Fruit fly (Drosophila melanogaster): Measurements from ENCODE around the gene Tbc1d8-9.

The Tbc1d8-9 gene

dm6 chr3L:21317416-21318259 lies 25.9 kb downstream of the Tbc1d8-9 start, which contains the start of gene Pc:
Gene Pc, minus strand, starts transcription at chr3L:21318020.
- peak; percentile 70 for TF ChIP-seq tj (GFP tag; optimal IDR thresholded peaks at IDR 0.05)
- TF ChIP-seq CG12768 (GFP tag; optimal IDR thresholded peaks at IDR 0.05), result no peak
- TF ChIP-seq kay (GFP tag; ENCODE audit: borderline replicate concordance), result peak; percentile 88
- TF ChIP-seq CG7045 (GFP tag; optimal IDR thresholded peaks at IDR 0.05), result no peak
- no peak for TF ChIP-seq CG11617 (GFP tag; optimal IDR thresholded peaks at IDR 0.05)
- peak; percentile 15 for TF ChIP-seq toe (GFP tag; optimal IDR thresholded peaks at IDR 0.05)
- peak; percentile 54 for TF ChIP-seq Mnt (GFP tag; optimal IDR thresholded peaks at IDR 0.05)
- no peak for TF ChIP-seq CG5204 (GFP tag; optimal IDR thresholded peaks at IDR 0.05)
- no peak for TF ChIP-seq CG7101 (tag; optimal IDR thresholded peaks at IDR 0.05)
- TF ChIP-seq Clk (GFP tag; optimal IDR thresholded peaks at IDR 0.05), result no peak
- peak; percentile 3 for TF ChIP-seq cic (GFP tag; optimal IDR thresholded peaks at IDR 0.05)
- TF ChIP-seq CG1620 (GFP tag; optimal IDR thresholded peaks at IDR 0.05), result peak; percentile 21
- TF ChIP-seq Hr96 (GFP tag; optimal IDR thresholded peaks at IDR 0.05), result no peak
- TF ChIP-seq CG14711 (tag; optimal IDR thresholded peaks at IDR 0.05), result peak; percentile 86
- TF ChIP-seq bab1 (GFP tag; optimal IDR thresholded peaks at IDR 0.05), result peak; percentile 60

DNA sequence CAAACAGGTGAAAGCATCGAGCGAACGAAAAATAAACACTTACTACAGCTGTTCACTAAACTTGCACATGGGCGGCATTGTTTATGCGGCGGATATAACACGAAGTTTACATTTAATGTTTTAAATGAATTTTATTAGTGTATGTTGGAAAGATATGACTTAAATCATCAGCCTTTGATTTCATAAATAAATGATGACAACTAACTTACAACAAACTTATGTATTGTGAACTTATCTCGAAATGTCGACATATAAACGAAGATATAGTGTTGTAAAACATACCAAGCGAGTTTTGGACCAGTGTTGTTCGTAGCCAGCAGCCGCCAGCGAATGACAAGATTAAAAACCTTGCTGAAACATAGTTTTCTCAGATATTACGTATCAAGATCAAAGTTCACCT lies 39.1 kb downstream of the Tbc1d8-9 start, which contains the start of the genes CG11309 and CG7632:
Gene CG11309, minus strand, starts transcription at position 259 of the 400 bp plus-strand sequence.
Gene CG7632, plus strand, starts transcription at position 298 of the 400 bp plus-strand sequence.
- TF ChIP-seq CG14711 (tag; optimal IDR thresholded peaks at IDR 0.05), result peak; percentile 99
- peak; percentile 98 for TF ChIP-seq kay (GFP tag; ENCODE audit: borderline replicate concordance)
- peak; percentile 99 for TF ChIP-seq Crg-1 (GFP tag; optimal IDR thresholded peaks at IDR 0.05)
- peak; percentile 96 for TF ChIP-seq pad (GFP tag; optimal IDR thresholded peaks at IDR 0.05)
- TF ChIP-seq cnc (optimal IDR thresholded peaks at IDR 0.05), result no peak
- peak; percentile 96 for TF ChIP-seq tj (GFP tag; optimal IDR thresholded peaks at IDR 0.05)
- peak; percentile 99 for TF ChIP-seq Hr96 (GFP tag; optimal IDR thresholded peaks at IDR 0.05)
- peak; percentile 100 for TF ChIP-seq CG11617 (GFP tag; optimal IDR thresholded peaks at IDR 0.05)
- TF ChIP-seq CG7045 (GFP tag; optimal IDR thresholded peaks at IDR 0.05), result peak; percentile 100
- TF ChIP-seq Clk (GFP tag; optimal IDR thresholded peaks at IDR 0.05), result peak; percentile 98
- TF ChIP-seq bab1 (GFP tag; optimal IDR thresholded peaks at IDR 0.05), result peak; percentile 100
- peak; percentile 100 for TF ChIP-seq CG12768 (GFP tag; optimal IDR thresholded peaks at IDR 0.05)
- peak; percentile 100 for TF ChIP-seq CG33017 (tag; optimal IDR thresholded peaks at IDR 0.05)
- TF ChIP-seq ovo (GFP tag; optimal IDR thresholded peaks at IDR 0.05), result peak; percentile 98
- TF ChIP-seq CG7101 (tag; optimal IDR thresholded peaks at IDR 0.05), result peak; percentile 100
- peak; percentile 99 for TF ChIP-seq Mnt (GFP tag; optimal IDR thresholded peaks at IDR 0.05)
- peak; percentile 99 for TF ChIP-seq CG1620 (GFP tag; optimal IDR thresholded peaks at IDR 0.05)
- TF ChIP-seq CG5204 (GFP tag; optimal IDR thresholded peaks at IDR 0.05), result peak; percentile 99
- peak; percentile 99 for TF ChIP-seq toe (GFP tag; optimal IDR thresholded peaks at IDR 0.05)
- peak; percentile 96 for TF ChIP-seq cic (GFP tag; optimal IDR thresholded peaks at IDR 0.05)

dm6 chr3L:21303659-21304058 lies 39.9 kb downstream of the Tbc1d8-9 start:
- peak; percentile 42 for TF ChIP-seq CG12768 (GFP tag; optimal IDR thresholded peaks at IDR 0.05)
- TF ChIP-seq toe (GFP tag; optimal IDR thresholded peaks at IDR 0.05), result no peak
- TF ChIP-seq kay (GFP tag; ENCODE audit: borderline replicate concordance), result peak; percentile 91

DNA sequence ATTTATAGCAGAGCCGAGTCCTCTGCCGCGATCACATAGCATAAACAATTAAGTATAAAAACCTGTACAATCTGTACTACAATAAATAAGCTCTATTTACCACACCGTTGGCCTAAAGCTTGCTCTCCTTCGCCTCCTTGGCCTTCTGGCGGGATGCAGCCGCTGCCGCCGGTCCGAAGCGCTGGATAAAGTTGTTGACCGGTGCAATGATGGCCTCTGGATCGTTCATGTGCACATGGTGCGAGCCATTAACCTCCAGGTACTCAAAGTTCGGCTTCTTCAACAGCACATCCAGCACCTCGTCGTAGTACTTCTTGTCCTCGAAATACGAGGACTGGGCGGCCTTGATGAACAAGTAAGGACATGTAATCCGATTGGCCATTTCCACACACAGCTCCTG lies 41.0 kb downstream of the Tbc1d8-9 start:
- TF ChIP-seq Mnt (GFP tag; optimal IDR thresholded peaks at IDR 0.05) (no peak), CG7101 (tag; optimal IDR thresholded peaks at IDR 0.05) (no peak), CG33017 (tag; optimal IDR thresholded peaks at IDR 0.05) (no peak), cnc (optimal IDR thresholded peaks at IDR 0.05) (no peak), bab1 (GFP tag; optimal IDR thresholded peaks at IDR 0.05) (no peak), kay (GFP tag; ENCODE audit: borderline replicate concordance) (no peak), cic (GFP tag; optimal IDR thresholded peaks at IDR 0.05) (no peak), tj (GFP tag; optimal IDR thresholded peaks at IDR 0.05) (no peak), Crg-1 (GFP tag; optimal IDR thresholded peaks at IDR 0.05) (no peak), CG11617 (GFP tag; optimal IDR thresholded peaks at IDR 0.05) (no peak), pad (GFP tag; optimal IDR thresholded peaks at IDR 0.05) (no peak), Hr96 (GFP tag; optimal IDR thresholded peaks at IDR 0.05) (no peak), CG12768 (GFP tag; optimal IDR thresholded peaks at IDR 0.05) (no peak), CG1620 (GFP tag; optimal IDR thresholded peaks at IDR 0.05) (no peak), CG7045 (GFP tag; optimal IDR thresholded peaks at IDR 0.05) (no peak)

DNA sequence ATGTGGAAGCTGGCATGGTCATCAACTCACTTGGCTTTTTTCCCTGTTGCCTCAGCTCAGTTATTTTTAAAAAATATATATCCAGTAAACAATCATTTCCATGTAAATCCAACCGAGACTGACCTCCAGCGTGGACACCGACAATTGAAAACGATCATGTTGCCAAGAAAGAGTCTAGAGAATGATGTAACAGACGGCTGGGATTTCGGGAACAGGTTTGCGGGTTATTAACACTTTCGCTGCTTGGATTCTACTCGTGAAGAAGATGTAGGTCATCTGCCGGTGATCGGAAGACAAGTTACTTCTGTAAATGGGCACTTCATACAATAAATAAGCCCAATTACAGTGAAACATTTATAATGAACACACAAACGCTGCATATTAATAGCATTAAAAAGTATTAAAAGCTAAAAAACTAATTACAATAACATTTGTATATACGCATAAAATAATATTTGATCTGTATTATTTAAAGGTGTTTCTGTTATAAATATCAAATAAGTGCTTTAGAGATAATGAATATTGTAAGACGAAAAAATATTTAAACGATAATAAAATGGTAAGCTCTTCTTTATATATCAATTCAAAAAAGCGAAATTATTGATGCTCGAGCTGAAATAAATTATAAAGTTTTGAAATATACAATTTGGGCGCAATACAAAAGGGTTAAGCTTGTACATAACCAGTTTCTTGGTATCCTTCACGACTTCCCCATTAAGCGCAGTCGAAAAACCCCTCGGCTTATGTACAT lies 41.6 kb downstream of the Tbc1d8-9 start:
- TF ChIP-seq bab1 (GFP tag; optimal IDR thresholded peaks at IDR 0.05) (no peak), CG1620 (GFP tag; optimal IDR thresholded peaks at IDR 0.05) (no peak), CG7045 (GFP tag; optimal IDR thresholded peaks at IDR 0.05) (no peak), toe (GFP tag; optimal IDR thresholded peaks at IDR 0.05) (no peak), CG11617 (GFP tag; optimal IDR thresholded peaks at IDR 0.05) (no peak), pad (GFP tag; optimal IDR thresholded peaks at IDR 0.05) (no peak), tj (GFP tag; optimal IDR thresholded peaks at IDR 0.05) (no peak), CG12768 (GFP tag; optimal IDR thresholded peaks at IDR 0.05) (no peak), Crg-1 (GFP tag; optimal IDR thresholded peaks at IDR 0.05) (no peak), cnc (optimal IDR thresholded peaks at IDR 0.05) (no peak)
